Worm (Caenorhabditis elegans) whole organism, young adult: ENCODE measurements around the gene ham-2.

ENCODE experiments used
- B0261.1 ChIP-seq: sonication (generic microtip); optimal IDR thresholded peaks from 2 replicates; lab custom pipeline; 2016; ENCODE audit warnings: mild to moderate bottlenecking, missing genetic modification characterization, moderate library complexity, missing compliant biosample characterization
- C06A6.2 ChIP-seq: fragments of 200-800 bp; sonication (Bioruptor generic); conservative IDR thresholded peaks from 2 replicates; pipeline ENCODE4 v1.3.6; 2022; ENCODE audit warnings: missing genetic modification characterization, missing compliant biosample characterization
- F23B12.7 ChIP-seq: sonication (generic microtip); optimal IDR thresholded peaks from 2 replicates; lab custom pipeline; 2017; ENCODE audit warnings: missing genetic modification characterization, mild to moderate bottlenecking, missing compliant biosample characterization, antibody characterized with exemption, moderate library complexity; ENCODE audit not compliant: insufficient read depth
- F37B4.10 ChIP-seq: fragments of 200-800 bp; sonication (Bioruptor generic); IDR thresholded peaks from 2 replicates; pipeline ENCODE4 v1.3.6; 2022; ENCODE audit warnings: missing genetic modification characterization, missing compliant biosample characterization
- F55B11.4 ChIP-seq: sonication (generic microtip); optimal IDR thresholded peaks from 2 replicates; lab custom pipeline; 2016; ENCODE audit warnings: missing compliant biosample characterization, missing genetic modification characterization, borderline replicate concordance; ENCODE audit not compliant: insufficient read depth
- K12H6.12 ChIP-seq: fragments of 200-800 bp; sonication (Bioruptor generic); optimal IDR thresholded peaks from 2 replicates; lab custom pipeline; 2018; ENCODE audit warnings: mild to moderate bottlenecking, missing genetic modification characterization, missing compliant biosample characterization
- T26A5.8 ChIP-seq: sonication (generic microtip); optimal IDR thresholded peaks from 2 replicates; lab custom pipeline; 2016; ENCODE audit warnings: missing genetic modification characterization, missing compliant biosample characterization
- Y53F4B.3 ChIP-seq: fragments of 200-800 bp; sonication (Bioruptor generic); IDR thresholded peaks from 2 replicates; pipeline ENCODE4 v1.3.6; 2022; ENCODE audit warnings: missing genetic modification reagents, missing genetic modification characterization, missing compliant biosample characterization
- Y56A3A.18 ChIP-seq: fragments of 200-800 bp; sonication (Bioruptor generic); IDR thresholded peaks from 2 replicates; pipeline ENCODE4 v1.3.6; 2022; ENCODE audit warnings: missing genetic modification reagents, missing genetic modification characterization, missing compliant biosample characterization
- Y95B8A.8 ChIP-seq: fragments of 200-800 bp; sonication (Bioruptor generic); IDR thresholded peaks from 2 replicates; pipeline ENCODE4 v1.3.6; 2022; ENCODE audit warnings: missing genetic modification reagents, missing genetic modification characterization, missing compliant biosample characterization
- ZK185.1 ChIP-seq: sonication (generic microtip); optimal IDR thresholded peaks from 2 replicates; lab custom pipeline; 2016; ENCODE audit warnings: mild to moderate bottlenecking, missing genetic modification characterization, missing compliant biosample characterization; ENCODE audit not compliant: poor library complexity, severe bottlenecking
- akir-1 ChIP-seq: fragments of 200-800 bp; sonication (Bioruptor generic); optimal IDR thresholded peaks from 2 replicates; lab custom pipeline; 2018; ENCODE audit warnings: mild to moderate bottlenecking, missing genetic modification characterization, moderate library complexity, missing compliant biosample characterization
- aptf-3 ChIP-seq: fragments of 200-800 bp; sonication (Bioruptor generic); IDR thresholded peaks from 2 replicates; pipeline ENCODE4 v1.3.6; 2022; ENCODE audit warnings: missing genetic modification characterization, missing compliant biosample characterization
- attf-3 ChIP-seq: fragments of 200-800 bp; sonication (Bioruptor generic); conservative IDR thresholded peaks from 2 replicates; pipeline ENCODE4 v1.3.6; 2022; ENCODE audit warnings: missing genetic modification reagents, missing genetic modification characterization, missing compliant biosample characterization
- attf-5 ChIP-seq: fragments of 200-800 bp; sonication (Bioruptor generic); optimal IDR thresholded peaks from 2 replicates; lab custom pipeline; 2018; ENCODE audit warnings: mild to moderate bottlenecking, missing genetic modification characterization, missing compliant biosample characterization
- attf-6 ChIP-seq: fragments of 200-800 bp; sonication (Bioruptor generic); IDR thresholded peaks from 2 replicates; pipeline ENCODE4 v1.3.6; 2022; ENCODE audit warnings: missing genetic modification reagents, missing genetic modification characterization, missing compliant biosample characterization
- bed-2 ChIP-seq: fragments of 200-800 bp; sonication (Bioruptor generic); IDR thresholded peaks from 2 replicates; pipeline ENCODE4 v1.3.6; 2022; ENCODE audit warnings: missing genetic modification reagents, missing genetic modification characterization, missing compliant biosample characterization
- cebp-1 ChIP-seq, 2 experiments: fragments of 200-800 bp in 1 of 2; sonication (Bioruptor generic) in 1 of 2; sonication (generic microtip) in 1 of 2; IDR thresholded peaks in 1 of 2; optimal IDR thresholded peaks in 1 of 2; 2 replicates each; pipeline versions ENCODE4 v1.3.6 to Lab custom; 2017 to 2022; ENCODE audit warnings: missing compliant biosample characterization in 2 of 2, missing genetic modification characterization in 2 of 2, mild to moderate bottlenecking in 1 of 2, missing genetic modification reagents in 1 of 2, moderate library complexity in 1 of 2
- ceh-79 ChIP-seq: sonication (generic microtip); optimal IDR thresholded peaks from 2 replicates; lab custom pipeline; 2017; ENCODE audit warnings: mild to moderate bottlenecking, missing genetic modification characterization, missing compliant biosample characterization
- chd-7 ChIP-seq: sonication (generic microtip); optimal IDR thresholded peaks from 2 replicates; lab custom pipeline; 2016; ENCODE audit warnings: mild to moderate bottlenecking, missing genetic modification characterization, moderate library complexity, missing compliant biosample characterization
- dpff-1 ChIP-seq: sonication (generic microtip); optimal IDR thresholded peaks from 2 replicates; lab custom pipeline; 2017; ENCODE audit warnings: mild to moderate bottlenecking, missing genetic modification characterization, missing compliant biosample characterization
- egl-18 ChIP-seq: fragments of 200-800 bp; sonication (Bioruptor generic); IDR thresholded peaks from 2 replicates; pipeline ENCODE4 v1.3.6; 2022; ENCODE audit warnings: missing genetic modification reagents, missing genetic modification characterization, missing compliant biosample characterization
- egl-44 ChIP-seq: fragments of 200-800 bp; sonication (Bioruptor generic); IDR thresholded peaks from 2 replicates; pipeline ENCODE4 v1.3.6; 2022; ENCODE audit warnings: missing genetic modification reagents, missing genetic modification characterization, missing compliant biosample characterization
- ekl-4 ChIP-seq: fragments of 200-800 bp; sonication (Bioruptor generic); IDR thresholded peaks from 2 replicates; pipeline ENCODE4 v1.3.6; 2022; ENCODE audit warnings: missing genetic modification reagents, missing genetic modification characterization, missing compliant biosample characterization
- ets-4 ChIP-seq: fragments of 200-800 bp; sonication (Bioruptor generic); optimal IDR thresholded peaks from 2 replicates; lab custom pipeline; 2018; ENCODE audit warnings: mild to moderate bottlenecking, missing genetic modification characterization, missing compliant biosample characterization
- hlh-12 ChIP-seq: sonication (generic microtip); optimal IDR thresholded peaks from 2 replicates; lab custom pipeline; 2016; ENCODE audit warnings: missing genetic modification characterization, missing compliant biosample characterization
- hlh-26 ChIP-seq: fragments of 200-800 bp; sonication (Bioruptor generic); conservative IDR thresholded peaks from 2 replicates; pipeline ENCODE4 v1.3.6; 2022; ENCODE audit warnings: missing genetic modification reagents, missing genetic modification characterization, missing compliant biosample characterization
- hmg-1.2 ChIP-seq: fragments of 200-800 bp; sonication (Bioruptor generic); IDR thresholded peaks from 2 replicates; pipeline ENCODE4 v1.3.6; 2022; ENCODE audit warnings: missing genetic modification reagents, missing genetic modification characterization, missing compliant biosample characterization
- hsf-1 ChIP-seq: fragments of 200-800 bp; sonication (Bioruptor generic); IDR thresholded peaks from 2 replicates; pipeline ENCODE4 v1.3.6; 2022; ENCODE audit warnings: missing genetic modification reagents, missing genetic modification characterization, missing compliant biosample characterization
- lir-1 ChIP-seq: fragments of 200-800 bp; sonication (Bioruptor generic); conservative IDR thresholded peaks from 2 replicates; pipeline ENCODE4 v1.3.6; 2022; ENCODE audit warnings: missing genetic modification reagents, missing genetic modification characterization, missing compliant biosample characterization
- lsy-27 ChIP-seq: sonication (generic microtip); optimal IDR thresholded peaks from 2 replicates; lab custom pipeline; 2017; ENCODE audit warnings: missing genetic modification characterization, mild to moderate bottlenecking, missing compliant biosample characterization, antibody characterized with exemption, missing genotype, borderline replicate concordance; ENCODE audit not compliant: insufficient read depth
- madf-3 ChIP-seq: fragments of 200-800 bp; sonication (Bioruptor generic); IDR thresholded peaks from 2 replicates; pipeline ENCODE4 v1.3.6; 2022; ENCODE audit warnings: missing genetic modification reagents, missing genetic modification characterization, missing compliant biosample characterization
- mcd-1 ChIP-seq: fragments of 200-800 bp; sonication (Bioruptor generic); IDR thresholded peaks from 2 replicates; pipeline ENCODE4 v1.3.6; 2022; ENCODE audit warnings: missing genetic modification reagents, missing genetic modification characterization, missing compliant biosample characterization
- nfya-1 ChIP-seq: sonication (generic microtip); optimal IDR thresholded peaks from 2 replicates; lab custom pipeline; 2017; ENCODE audit warnings: antibody characterized with exemption, missing compliant biosample characterization, missing genetic modification characterization, borderline replicate concordance; ENCODE audit not compliant: insufficient read depth
- nhr-179 ChIP-seq: sonication (generic microtip); optimal IDR thresholded peaks from 2 replicates; lab custom pipeline; 2016; ENCODE audit warnings: mild to moderate bottlenecking, missing genetic modification characterization, missing compliant biosample characterization
- pbrm-1 ChIP-seq: fragments of 200-800 bp; sonication (Bioruptor generic); IDR thresholded peaks from 2 replicates; pipeline ENCODE4 v1.3.6; 2022; ENCODE audit warnings: missing genetic modification reagents, missing genetic modification characterization, missing compliant biosample characterization
- rpc-1 ChIP-seq, 2 experiments: fragments of 150-350 bp in 1 of 2; sonication (generic microtip) in 1 of 2; optimal IDR thresholded peaks; 2 replicates each; lab custom pipeline; 2014 to 2018; ENCODE audit warnings: missing biosample characterization in 1 of 2, missing genetic modification characterization in 1 of 2, missing genetic modification reagents in 1 of 2, missing genotype in 1 of 2
- snpc-1.1 ChIP-seq: sonication (generic microtip); optimal IDR thresholded peaks from 2 replicates; lab custom pipeline; 2017; ENCODE audit warnings: missing genetic modification characterization, mild to moderate bottlenecking, missing compliant biosample characterization, antibody characterized with exemption, moderate library complexity, missing genotype, missing genetic modification reagents; ENCODE audit not compliant: insufficient read depth
- snpc-4 ChIP-seq, 5 experiments: fragments of 150-350 bp in 1 of 5; sonication (generic microtip) in 4 of 5; optimal IDR thresholded peaks; 2 replicates each; lab custom pipeline; 2014 to 2018; ENCODE audit warnings: missing genetic modification characterization in 5 of 5, missing biosample characterization in 3 of 5, antibody characterized with exemption in 2 of 5, mild to moderate bottlenecking in 2 of 5, missing compliant biosample characterization in 2 of 5, missing genotype in 2 of 5, moderate library complexity in 2 of 5, missing genetic modification reagents in 1 of 5
- sptf-2 ChIP-seq: fragments of 200-800 bp; sonication (Bioruptor generic); optimal IDR thresholded peaks from 2 replicates; lab custom pipeline; 2018; ENCODE audit warnings: mild to moderate bottlenecking, missing genetic modification characterization, missing compliant biosample characterization
- tbx-9 ChIP-seq: sonication (generic microtip); optimal IDR thresholded peaks from 2 replicates; lab custom pipeline; 2016; ENCODE audit warnings: borderline replicate concordance, missing genetic modification characterization, inconsistent platforms, missing compliant biosample characterization
- unc-130 ChIP-seq: sonication (generic microtip); optimal IDR thresholded peaks from 2 replicates; lab custom pipeline; 2016; ENCODE audit warnings: missing genetic modification reagents, missing genetic modification characterization, missing compliant biosample characterization
- unc-62 ChIP-seq: fragments of 150-350 bp; optimal IDR thresholded peaks from 2 replicates; lab custom pipeline; 2014; ENCODE audit warnings: missing biosample characterization, missing genetic modification reagents, missing genetic modification characterization
- xnd-1 ChIP-seq: sonication (generic microtip); optimal IDR thresholded peaks from 2 replicates; lab custom pipeline; 2016; ENCODE audit warnings: missing genotype, missing genetic modification reagents, missing genetic modification characterization, missing compliant biosample characterization
- zim-3 ChIP-seq: sonication (generic microtip); optimal IDR thresholded peaks from 2 replicates; lab custom pipeline; 2017; ENCODE audit warnings: mild to moderate bottlenecking, missing genetic modification characterization, moderate library complexity, missing compliant biosample characterization
- ztf-6 ChIP-seq: fragments of 200-800 bp; sonication (Bioruptor generic); IDR thresholded peaks from 2 replicates; pipeline ENCODE4 v1.3.6; 2022; ENCODE audit warnings: missing genetic modification reagents, missing genetic modification characterization, missing compliant biosample characterization

Gene ham-2

ce11 chrX:4523887-4524350 lies 30.6 kb upstream of the ham-2 start, which contains the start of gene pdi-2 (continued):
- peak; percentile 51 for TF ChIP-seq K12H6.12
- no peak for TF ChIP-seq snpc-4 (GFP tag; optimal IDR thresholded peaks at IDR 0.05; lab: Kevin White, UChicago)
- TF ChIP-seq snpc-4 (tag; optimal IDR thresholded peaks at IDR 0.05; lab: Kevin White, UChicago) = no peak
- TF ChIP-seq sptf-2 (GFP tag; lab: Kevin White, UChicago) = no peak
- no peak for TF ChIP-seq F23B12.7 (tag; lab: Kevin White, UChicago)
- TF ChIP-seq chd-7 (tag; lab: Kevin White, UChicago) = peak; percentile 74
- peak; percentile 64 for TF ChIP-seq attf-5
- TF ChIP-seq Y53F4B.3 = no peak
- no peak for TF ChIP-seq aptf-3 (GFP tag; lab: Robert Waterston, UW)
- no peak for TF ChIP-seq lir-1 (GFP tag; lab: Robert Waterston, UW)
- TF ChIP-seq unc-130 (GFP tag; lab: Kevin White, UChicago) = no peak
- no peak for TF ChIP-seq ZK185.1
- no peak for TF ChIP-seq akir-1 (GFP tag; lab: Kevin White, UChicago)
- no peak for TF ChIP-seq attf-6
- peak; percentile 70 for TF ChIP-seq mcd-1 (GFP tag; lab: Robert Waterston, UW)
- no peak for TF ChIP-seq ets-4 (GFP tag; lab: Kevin White, UChicago)
- TF ChIP-seq hmg-1.2 = peak; percentile 35
- TF ChIP-seq unc-62 = no peak
- TF ChIP-seq ceh-79 = peak; percentile 11
- TF ChIP-seq Y56A3A.18 (GFP tag; lab: Robert Waterston, UW) = no peak
- peak; percentile 53; the same call in 1 of the 2 replicates for TF ChIP-seq egl-44
- TF ChIP-seq F55B11.4 (tag; lab: Kevin White, UChicago) = no peak
- no peak for TF ChIP-seq attf-3 (GFP tag; lab: Robert Waterston, UW)
- TF ChIP-seq hlh-12 (tag; lab: Kevin White, UChicago) = no peak
- TF ChIP-seq B0261.1 = no peak
- peak; percentile 58; the same call in 1 of the 2 replicates for TF ChIP-seq cebp-1 (GFP tag; IDR thresholded peaks at IDR 0.05; lab: Robert Waterston, UW)
- peak; percentile 65 for TF ChIP-seq cebp-1 (tag; optimal IDR thresholded peaks at IDR 0.05; lab: Kevin White, UChicago)
- TF ChIP-seq madf-3 = no peak
- TF ChIP-seq xnd-1 (tag; lab: Kevin White, UChicago) = no peak
- TF ChIP-seq hlh-26 (GFP tag; lab: Robert Waterston, UW) = no peak
- no peak for TF ChIP-seq nfya-1
- TF ChIP-seq nhr-179 (tag; lab: Kevin White, UChicago) = no peak
- no peak for TF ChIP-seq tbx-9
- TF ChIP-seq pbrm-1 (GFP tag; lab: Robert Waterston, UW) = peak; percentile 68; the same call in 1 of the 2 replicates
- TF ChIP-seq dpff-1 (tag; lab: Kevin White, UChicago) = no peak
- TF ChIP-seq bed-2 (GFP tag; lab: Robert Waterston, UW) = peak; percentile 12; the same call in 1 of the 2 replicates
- TF ChIP-seq ekl-4 = peak; percentile 59
- no peak for TF ChIP-seq ztf-6 (GFP tag; lab: Robert Waterston, UW)
- TF ChIP-seq Y95B8A.8 (GFP tag; lab: Robert Waterston, UW) = no peak
- TF ChIP-seq lsy-27 (tag; lab: Kevin White, UChicago) = no peak
- no peak for TF ChIP-seq zim-3 (tag; lab: Kevin White, UChicago)
- TF ChIP-seq snpc-1.1 = no peak
- TF ChIP-seq egl-18 (GFP tag; lab: Robert Waterston, UW) = no peak
- TF ChIP-seq T26A5.8 (tag; lab: Kevin White, UChicago) = no peak
- no peak for TF ChIP-seq rpc-1 (optimal IDR thresholded peaks at IDR 0.05; lab: Kevin White, UChicago)
- TF ChIP-seq rpc-1 (tag; optimal IDR thresholded peaks at IDR 0.05; lab: Kevin White, UChicago) = no peak
- TF ChIP-seq C06A6.2 = 0 out of 2 replicates have a peak, but pooled peaks have one; percentile 32
- no peak for TF ChIP-seq hsf-1
- no peak for TF ChIP-seq F37B4.10
